Fruit fly (Drosophila melanogaster): Measurements from ENCODE around the gene eEF1alpha2.

- TF ChIP-seq usp (GFP tag; optimal IDR thresholded peaks at IDR 0.05) (no peak), EcR (GFP tag; optimal IDR thresholded peaks at IDR 0.05) (no peak)
Observed at dm6 chr3R:31758587-31759167, 20.4 kb downstream of the eEF1alpha2 start, which contains the start of gene CG2187.
